Fruit fly (Drosophila melanogaster) whole organism, embryonic: Measurements from ENCODE around the gene CG33107.

Source experiments
- Awh ChIP-seq: fragments of 200-800 bp; sonication (Bioruptor generic); IDR thresholded peaks from 2 replicates; pipeline ENCODE4, ENCODE4 v1.3.6; 2022; ENCODE audit warnings: missing biosample characterization, missing genetic modification characterization
- CG10209 ChIP-seq: fragments of 200-800 bp; sonication (Bioruptor generic); optimal IDR thresholded peaks from 3 replicates; lab custom pipeline; 2017; ENCODE audit warnings: missing biosample characterization, mild to moderate bottlenecking, missing genetic modification characterization, missing genetic modification reagents
- CG11456 ChIP-seq: fragments of 200-800 bp; sonication (Bioruptor generic); IDR thresholded peaks from 3 replicates; pipeline ENCODE4 v1.3.6; 2022; ENCODE audit warnings: missing biosample characterization, missing genetic modification characterization
- CG12155 ChIP-seq: fragments of 200-800 bp; sonication (Bioruptor generic); optimal IDR thresholded peaks from 3 replicates; lab custom pipeline; 2016; ENCODE audit warnings: missing biosample characterization, missing genetic modification characterization
- CG12219 ChIP-seq: fragments of 200-800 bp; sonication (Bioruptor generic); optimal IDR thresholded peaks from 3 replicates; lab custom pipeline; 2018; ENCODE audit warnings: missing biosample characterization, mild to moderate bottlenecking, missing genetic modification characterization
- CG12744 ChIP-seq: fragments of 200-800 bp; sonication (Bioruptor generic); optimal IDR thresholded peaks from 2 replicates; lab custom pipeline; 2016; ENCODE audit warnings: missing biosample characterization, missing genetic modification characterization
- CG13296 ChIP-seq: fragments of 200-800 bp; sonication (Bioruptor generic); optimal IDR thresholded peaks from 3 replicates; lab custom pipeline; 2018; ENCODE audit warnings: missing biosample characterization, mild to moderate bottlenecking, missing genetic modification characterization
- CG13624 ChIP-seq: fragments of 200-800 bp; sonication (Bioruptor generic); optimal IDR thresholded peaks from 2 replicates; lab custom pipeline; 2016; ENCODE audit warnings: missing biosample characterization, missing genetic modification characterization
- CG14667 ChIP-seq: fragments of 200-800 bp; sonication (Bioruptor generic); IDR thresholded peaks from 2 replicates; pipeline ENCODE4 v1.3.6; 2022; ENCODE audit warnings: missing biosample characterization, missing genetic modification characterization
- CG16863 ChIP-seq: fragments of 200-800 bp; sonication (Bioruptor generic); optimal IDR thresholded peaks from 3 replicates; lab custom pipeline; 2016; ENCODE audit warnings: missing biosample characterization, missing genetic modification characterization
- CG17359 ChIP-seq: fragments of 200-800 bp; sonication (Bioruptor generic); optimal IDR thresholded peaks from 3 replicates; lab custom pipeline; 2018; ENCODE audit warnings: missing biosample characterization, mild to moderate bottlenecking, missing genetic modification characterization, moderate library complexity
- CG17612 ChIP-seq: fragments of 200-800 bp; sonication (Bioruptor generic); IDR thresholded peaks from 2 replicates; pipeline ENCODE4 v1.3.6; 2022; ENCODE audit warnings: missing biosample characterization, missing genetic modification characterization
- CG17802 ChIP-seq: fragments of 200-800 bp; sonication (Bioruptor generic); optimal IDR thresholded peaks from 2 replicates; lab custom pipeline; 2018; ENCODE audit warnings: missing biosample characterization, mild to moderate bottlenecking, missing genetic modification characterization, moderate library complexity
- CG18011 ChIP-seq: fragments of 200-800 bp; sonication (Bioruptor generic); optimal IDR thresholded peaks from 2 replicates; lab custom pipeline; 2017; ENCODE audit warnings: missing biosample characterization, missing genetic modification characterization, mild to moderate bottlenecking, moderate library complexity, missing genotype
- CG2678 ChIP-seq: fragments of 200-800 bp; sonication (Bioruptor generic); optimal IDR thresholded peaks from 3 replicates; lab custom pipeline; 2019; ENCODE audit warnings: missing biosample characterization, mild to moderate bottlenecking, missing genetic modification characterization, moderate library complexity
- CG30403 ChIP-seq: fragments of 200-800 bp; sonication (Bioruptor generic); optimal IDR thresholded peaks from 3 replicates; lab custom pipeline; 2016; ENCODE audit warnings: missing biosample characterization, missing genetic modification characterization
- CG3163 ChIP-seq: fragments of 200-800 bp; sonication (Bioruptor generic); optimal IDR thresholded peaks from 3 replicates; lab custom pipeline; 2016; ENCODE audit warnings: missing biosample characterization, missing genetic modification characterization
- CG32532 ChIP-seq: fragments of 200-800 bp; sonication (Bioruptor generic); IDR thresholded peaks from 2 replicates; pipeline ENCODE4 v1.3.6; 2022; ENCODE audit warnings: missing biosample characterization, missing genetic modification characterization
- CG33213 ChIP-seq: fragments of 200-800 bp; sonication (Bioruptor generic); optimal IDR thresholded peaks from 3 replicates; lab custom pipeline; 2016; ENCODE audit warnings: missing biosample characterization, missing genetic modification characterization
- CG4730 ChIP-seq: fragments of 200-800 bp; sonication (Bioruptor generic); IDR thresholded peaks from 2 replicates; pipeline ENCODE4 v1.3.6; 2022; ENCODE audit warnings: missing biosample characterization, missing genetic modification characterization
- CG6175 ChIP-seq: fragments of 200-800 bp; sonication (Bioruptor generic); IDR thresholded peaks from 3 replicates; pipeline ENCODE4 v1.3.6; 2022; ENCODE audit warnings: missing biosample characterization, missing genetic modification characterization
- CG6272 ChIP-seq: fragments of 200-800 bp; sonication (Bioruptor generic); IDR thresholded peaks from 2 replicates; pipeline ENCODE4 v1.3.6; 2022; ENCODE audit warnings: missing biosample characterization, missing genetic modification characterization
- D19B ChIP-seq: fragments of 200-800 bp; sonication (Bioruptor generic); optimal IDR thresholded peaks from 2 replicates; lab custom pipeline; 2017; ENCODE audit warnings: missing biosample characterization, mild to moderate bottlenecking, missing genetic modification characterization
- Ets65A ChIP-seq: fragments of 200-800 bp; sonication (Bioruptor generic); peaks from one replicate; lab custom pipeline; 2016; ENCODE audit warnings: missing biosample characterization, missing genetic modification characterization
- Fer1 ChIP-seq: fragments of 200-800 bp; sonication (Bioruptor generic); optimal IDR thresholded peaks from 2 replicates; lab custom pipeline; 2017; ENCODE audit warnings: missing biosample characterization, mild to moderate bottlenecking, missing genetic modification characterization
- Lpt ChIP-seq: fragments of >200 bp; optimal IDR thresholded peaks from 2 replicates; lab custom pipeline; 2018; ENCODE audit warnings: missing biosample characterization, missing genetic modification characterization
- Meics ChIP-seq: fragments of 200-800 bp; sonication (Bioruptor generic); optimal IDR thresholded peaks from 2 replicates; lab custom pipeline; 2017; ENCODE audit warnings: missing biosample characterization, mild to moderate bottlenecking, missing genetic modification characterization
- Nf-YC ChIP-seq: fragments of 200-800 bp; optimal IDR thresholded peaks from 3 replicates; lab custom pipeline; 2019; ENCODE audit warnings: missing biosample characterization, mild to moderate bottlenecking, missing genetic modification characterization, moderate library complexity
- NfI ChIP-seq: fragments of 200-800 bp; sonication (Bioruptor generic); optimal IDR thresholded peaks from 3 replicates; lab custom pipeline; 2018; ENCODE audit warnings: missing biosample characterization, mild to moderate bottlenecking, missing genetic modification characterization, moderate library complexity
- Optix ChIP-seq: fragments of 200-800 bp; sonication (Bioruptor generic); IDR thresholded peaks from 3 replicates; pipeline ENCODE4 v1.3.6; 2022; ENCODE audit warnings: missing biosample characterization, missing genetic modification characterization
- Rfx ChIP-seq: fragments of 200-800 bp; sonication (Bioruptor generic); IDR thresholded peaks from 2 replicates; pipeline ENCODE4 v1.3.6; 2022; ENCODE audit warnings: missing biosample characterization, missing genetic modification characterization
- Spps ChIP-seq: fragments of 200-800 bp; sonication (Bioruptor generic); optimal IDR thresholded peaks from 2 replicates; lab custom pipeline; 2018; ENCODE audit warnings: missing biosample characterization, mild to moderate bottlenecking, missing genetic modification characterization
- ab ChIP-seq: fragments of 200-800 bp; sonication (Bioruptor generic); optimal IDR thresholded peaks from 2 replicates; lab custom pipeline; 2016; ENCODE audit warnings: missing biosample characterization, missing genetic modification characterization
- amos ChIP-seq: fragments of 200-800 bp; sonication (Bioruptor generic); IDR thresholded peaks from 2 replicates; pipeline ENCODE4 v1.3.6; 2022; ENCODE audit warnings: missing biosample characterization, missing genetic modification characterization; ENCODE audit not compliant: partially characterized antibody
- bbx ChIP-seq: fragments of 200-800 bp; sonication (Bioruptor generic); IDR thresholded peaks from 2 replicates; pipeline ENCODE4 v1.3.6; 2022; ENCODE audit warnings: missing biosample characterization, missing genetic modification characterization; ENCODE audit not compliant: partially characterized antibody
- chinmo ChIP-seq: fragments of 200-800 bp; sonication (Bioruptor generic); IDR thresholded peaks from 4 replicates; pipeline ENCODE4 v1.3.6; 2022; ENCODE audit warnings: missing biosample characterization, missing genetic modification characterization; ENCODE audit not compliant: partially characterized antibody
- dimm ChIP-seq: fragments of 200-800 bp; sonication (Bioruptor generic); IDR thresholded peaks from 2 replicates; pipeline ENCODE4 v1.3.6; 2022; ENCODE audit warnings: missing biosample characterization, missing genetic modification characterization
- hth ChIP-seq: fragments of >200 bp; optimal IDR thresholded peaks from 2 replicates; lab custom pipeline; 2017; ENCODE audit warnings: inconsistent platforms
- kay ChIP-seq: fragments of 200-800 bp; sonication (Bioruptor generic); optimal IDR thresholded peaks from 2 replicates; lab custom pipeline; 2016; ENCODE audit warnings: missing biosample characterization, missing genetic modification characterization
- lilli ChIP-seq: fragments of 200-800 bp; sonication (Bioruptor generic); optimal IDR thresholded peaks from 3 replicates; lab custom pipeline; 2016; ENCODE audit warnings: missing biosample characterization, missing genetic modification characterization
- luna ChIP-seq: fragments of 200-800 bp; sonication (Bioruptor generic); optimal IDR thresholded peaks from 2 replicates; lab custom pipeline; 2016; ENCODE audit warnings: missing biosample characterization, missing genetic modification characterization
- oc ChIP-seq: fragments of 200-800 bp; sonication (Bioruptor generic); optimal IDR thresholded peaks from 2 replicates; lab custom pipeline; 2018; ENCODE audit warnings: missing biosample characterization, mild to moderate bottlenecking, missing genetic modification characterization, moderate library complexity
- pum ChIP-seq: fragments of 200-800 bp; sonication (Bioruptor generic); optimal IDR thresholded peaks from 2 replicates; lab custom pipeline; 2016; ENCODE audit warnings: missing biosample characterization, missing genetic modification characterization
- run ChIP-seq: fragments of 200-800 bp; sonication (Bioruptor generic); optimal IDR thresholded peaks from 3 replicates; lab custom pipeline; 2018; ENCODE audit warnings: missing biosample characterization, mild to moderate bottlenecking, missing genetic modification characterization
- sc ChIP-seq, 3 experiments: fragments of >200 bp in 2 of 3; fragments of 200-800 bp in 1 of 3; sonication (Bioruptor generic) in 1 of 3; optimal IDR thresholded peaks; 2 replicates in 2 of 3; 3 replicates in 1 of 3; lab custom pipeline; 2017; ENCODE audit warnings: mild to moderate bottlenecking in 1 of 3, missing biosample characterization in 1 of 3, missing genetic modification characterization in 1 of 3, missing genetic modification reagents in 1 of 3
- shn ChIP-seq: fragments of 200-800 bp; sonication (Bioruptor generic); optimal IDR thresholded peaks from 3 replicates; lab custom pipeline; 2016; ENCODE audit warnings: missing biosample characterization, missing genetic modification characterization
- sim ChIP-seq: fragments of 200-800 bp; sonication (Bioruptor generic); IDR thresholded peaks from 2 replicates; pipeline ENCODE4 v1.3.6; 2022; ENCODE audit warnings: missing biosample characterization, missing genetic modification characterization
- sob ChIP-seq: fragments of 200-800 bp; sonication (Bioruptor generic); IDR thresholded peaks from 2 replicates; pipeline ENCODE4 v1.3.6; 2022; ENCODE audit warnings: missing biosample characterization, missing genetic modification characterization
- twi ChIP-seq: fragments of 200-800 bp; optimal IDR thresholded peaks from 2 replicates; lab custom pipeline; 2019; ENCODE audit warnings: missing biosample characterization, mild to moderate bottlenecking, missing genetic modification characterization, moderate library complexity
- wdn ChIP-seq: fragments of 200-800 bp; sonication (Bioruptor generic); IDR thresholded peaks from 2 replicates; pipeline ENCODE4 v1.3.6; 2022; ENCODE audit warnings: missing biosample characterization, missing genetic modification characterization
- z ChIP-seq: fragments of 200-800 bp; sonication (Bioruptor generic); IDR thresholded peaks from 3 replicates; pipeline ENCODE4 v1.3.6; 2022; ENCODE audit warnings: missing biosample characterization, missing genetic modification characterization

The CG33107 gene

DNA sequence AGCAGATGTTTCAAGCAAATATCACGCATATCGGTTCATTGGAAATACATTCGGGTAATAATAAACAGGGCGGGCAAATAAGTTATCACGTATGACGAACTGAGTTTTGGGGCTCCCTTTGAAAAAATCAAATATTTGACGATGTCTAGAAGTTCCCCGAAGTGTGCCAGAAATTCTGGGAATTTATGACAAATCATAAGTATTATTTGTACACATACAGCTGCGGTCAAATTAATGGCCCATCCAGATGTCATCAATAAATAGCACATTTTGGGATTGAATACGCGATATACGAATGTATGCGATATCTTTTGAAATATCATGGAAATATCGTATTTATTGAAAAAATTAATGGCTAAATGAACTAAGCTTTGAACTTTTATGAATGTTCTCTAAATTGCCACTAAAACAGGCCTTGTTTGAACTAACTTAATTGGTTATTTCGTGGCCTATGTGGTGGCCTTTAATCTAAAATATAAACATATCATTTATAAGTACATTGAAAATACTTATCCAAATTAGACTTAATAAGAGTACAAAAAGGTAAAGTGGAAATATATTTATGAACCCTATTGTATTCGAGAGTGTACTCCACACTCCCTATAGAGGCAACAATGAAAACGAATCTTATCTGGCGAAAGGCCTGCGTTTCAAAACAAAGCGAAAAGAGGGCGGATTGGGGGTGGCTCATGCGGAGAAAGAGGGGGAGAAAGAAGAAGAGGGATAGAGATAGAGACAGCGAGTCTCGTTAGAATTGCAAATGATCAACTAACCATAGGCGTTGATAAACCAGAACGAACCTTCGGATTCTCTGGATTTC lies 41.2 kb upstream of the CG33107 start (continued):
- TF ChIP-seq D19B (GFP tag; lab: Kevin White, UChicago): no peak
- TF ChIP-seq CG30403 (GFP tag; lab: Kevin White, UChicago): peak; percentile 63
- no peak for TF ChIP-seq CG11456 (GFP tag; lab: Robert Waterston, UW)
- peak; percentile 24 for TF ChIP-seq lilli (GFP tag; lab: Kevin White, UChicago)
- TF ChIP-seq CG32532 (GFP tag; lab: Robert Waterston, UW): no peak
- no peak for TF ChIP-seq CG3163 (GFP tag; lab: Kevin White, UChicago)
- no peak for TF ChIP-seq Lpt (GFP tag; lab: Kevin White, UChicago)
- no peak for TF ChIP-seq sc (optimal IDR thresholded peaks at IDR 0.05; lab: Kevin White, UChicago)
- peak; percentile 54 for TF ChIP-seq sc (GFP tag; optimal IDR thresholded peaks at IDR 0.05; lab: Kevin White, UChicago)
- TF ChIP-seq chinmo (GFP tag; lab: Robert Waterston, UW): no peak
- TF ChIP-seq bbx (GFP tag; lab: Robert Waterston, UW): no peak
- TF ChIP-seq CG12155 (GFP tag; lab: Kevin White, UChicago): no peak
- TF ChIP-seq CG14667: no peak
- TF ChIP-seq CG17612: no peak
- TF ChIP-seq CG33213 (GFP tag; lab: Kevin White, UChicago): no peak
- TF ChIP-seq CG17359 (tag; lab: Kevin White, UChicago): peak; percentile 23
- TF ChIP-seq CG12744 (GFP tag; lab: Kevin White, UChicago): no peak
- no peak for TF ChIP-seq CG13624 (GFP tag; lab: Kevin White, UChicago)
- no peak for TF ChIP-seq CG13296 (GFP tag; lab: Kevin White, UChicago)
- no peak for TF ChIP-seq amos (GFP tag; lab: Robert Waterston, UW)
- TF ChIP-seq CG6175 (GFP tag; lab: Robert Waterston, UW): no peak
- TF ChIP-seq oc (tag; lab: Kevin White, UChicago): no peak
- TF ChIP-seq ab: no peak
- no peak for TF ChIP-seq kay
- no peak for TF ChIP-seq sim
- TF ChIP-seq run: no peak
- TF ChIP-seq CG18011 (GFP tag; lab: Kevin White, UChicago): no peak
- no peak for TF ChIP-seq CG12219 (GFP tag; lab: Kevin White, UChicago)
- TF ChIP-seq Optix (GFP tag; lab: Robert Waterston, UW): no peak
- no peak; the same call in 1 of the 2 replicates for TF ChIP-seq wdn
- no peak for TF ChIP-seq shn
- no peak for TF ChIP-seq dimm (GFP tag; lab: Robert Waterston, UW)
- no peak for TF ChIP-seq CG4730 (GFP tag; lab: Robert Waterston, UW)
- peak; percentile 24 for TF ChIP-seq CG16863 (GFP tag; lab: Kevin White, UChicago)
- TF ChIP-seq Rfx (GFP tag; lab: Robert Waterston, UW): no peak
- TF ChIP-seq CG6272: no peak
- TF ChIP-seq Fer1: no peak
- TF ChIP-seq NfI (GFP tag; lab: Kevin White, UChicago): no peak
- peak; percentile 4 for TF ChIP-seq twi
- TF ChIP-seq Meics: peak; percentile 52
- no peak for TF ChIP-seq Awh
- TF ChIP-seq Nf-YC (tag; lab: Kevin White, UChicago): no peak
- TF ChIP-seq Ets65A (GFP tag; lab: Kevin White, UChicago): no peak
- peak; percentile 24 for TF ChIP-seq CG10209
- TF ChIP-seq pum (GFP tag; lab: Kevin White, UChicago): no peak
- no peak for TF ChIP-seq hth
- no peak for TF ChIP-seq z (GFP tag; lab: Robert Waterston, UW)
- no peak for TF ChIP-seq CG17802 (tag; lab: Kevin White, UChicago)
- TF ChIP-seq sob (GFP tag; lab: Robert Waterston, UW): no peak
- TF ChIP-seq CG2678 (tag; lab: Kevin White, UChicago): peak; percentile 73
- no peak for TF ChIP-seq luna (GFP tag; lab: Kevin White, UChicago)
- peak; percentile 12 for TF ChIP-seq Spps
